Worm (Caenorhabditis elegans): Measurements from ENCODE around the gene F22B7.1.

The F22B7.1 gene

DNA sequence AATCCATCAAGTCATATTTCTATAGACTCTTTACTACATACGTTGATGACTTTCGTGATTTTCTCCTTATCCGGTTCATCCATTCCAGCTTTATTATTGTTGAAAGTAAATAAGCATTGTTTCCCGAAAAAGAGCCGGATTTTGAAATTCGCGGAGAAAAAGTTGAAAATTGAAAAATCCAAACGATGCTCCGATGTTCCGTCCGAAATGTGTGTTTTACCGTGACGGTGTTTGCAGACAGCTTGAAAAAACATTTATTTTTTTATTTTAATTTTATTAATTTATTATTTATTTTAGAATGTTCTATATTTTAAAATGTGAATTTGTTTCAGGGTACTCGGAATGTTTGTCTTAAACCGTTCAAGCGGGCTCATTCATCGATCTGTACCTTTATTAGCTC is 34.3 kb upstream of the F22B7.1 start, which contains the start of gene dnj-10 (continued):
- TF ChIP-seq lag-1 (GFP tag; IDR thresholded peaks at IDR 0.05) (no peak), madf-6 (GFP tag; IDR thresholded peaks at IDR 0.05) (peak; percentile 54), ceh-100 (GFP tag; IDR thresholded peaks at IDR 0.05) (no peak), let-607 (tag; optimal IDR thresholded peaks at IDR 0.05) (no peak), rcor-1 (GFP tag; IDR thresholded peaks at IDR 0.05) (no peak), T07F8.4 (tag; optimal IDR thresholded peaks at IDR 0.05) (no peak), xnd-1 (tag; optimal IDR thresholded peaks at IDR 0.05) (no peak), dpl-1 (GFP tag; optimal IDR thresholded peaks at IDR 0.05) (peak; percentile 47), ceh-27 (GFP tag; optimal IDR thresholded peaks at IDR 0.05) (no peak), pbrm-1 (GFP tag; IDR thresholded peaks at IDR 0.05) (0 out of 2 replicates have a peak, but pooled peaks have one; percentile 37), lin-35 (GFP tag; optimal IDR thresholded peaks at IDR 0.05) (peak in 1 of 3 experiments; percentile 79), him-1 (tag; optimal IDR thresholded peaks at IDR 0.05) (no peak), sptf-2 (GFP tag; optimal IDR thresholded peaks at IDR 0.05) (no peak), nhr-120 (GFP tag; IDR thresholded peaks at IDR 0.05) (no peak), Y56A3A.18 (GFP tag; IDR thresholded peaks at IDR 0.05) (no peak), unc-130 (GFP tag; optimal IDR thresholded peaks at IDR 0.05) (no peak), tlf-1 (GFP tag; optimal IDR thresholded peaks at IDR 0.05) (no peak), lsy-27 (tag; optimal IDR thresholded peaks at IDR 0.05; ENCODE audit: borderline replicate concordance, insufficient read depth) (no peak), dox-1 (GFP tag; IDR thresholded peaks at IDR 0.05) (no peak; the same call in 1 of the 2 replicates), aptf-3 (GFP tag; IDR thresholded peaks at IDR 0.05) (no peak), hsf-1 (GFP tag; IDR thresholded peaks at IDR 0.05) (peak; percentile 30; the same call in 1 of the 2 replicates), akir-1 (GFP tag; optimal IDR thresholded peaks at IDR 0.05) (no peak), Y53G8AR.9 (GFP tag; conservative IDR thresholded peaks at IDR 0.05) (0 out of 2 replicates have a peak, but pooled peaks have one; percentile 24), ztf-22 (GFP tag; optimal IDR thresholded peaks at IDR 0.05) (no peak), F33H1.4 (GFP tag; IDR thresholded peaks at IDR 0.05) (peak; percentile 20; the same call in 1 of the 2 replicates), nfya-2 (GFP tag; IDR thresholded peaks at IDR 0.05) (no peak), mel-28 (tag; optimal IDR thresholded peaks at IDR 0.05; ENCODE audit: borderline replicate concordance) (no peak), lin-54 (GFP tag; optimal IDR thresholded peaks at IDR 0.05) (peak; percentile 70), C17E4.6 (GFP tag; IDR thresholded peaks at IDR 0.05) (no peak), F57A8.1 (GFP tag; optimal IDR thresholded peaks at IDR 0.05) (no peak), egrh-3 (GFP tag; IDR thresholded peaks at IDR 0.05) (no peak), F37B4.10 (GFP tag; IDR thresholded peaks at IDR 0.05) (no peak), tbx-9 (tag; optimal IDR thresholded peaks at IDR 0.05; ENCODE audit: borderline replicate concordance) (no peak)

DNA sequence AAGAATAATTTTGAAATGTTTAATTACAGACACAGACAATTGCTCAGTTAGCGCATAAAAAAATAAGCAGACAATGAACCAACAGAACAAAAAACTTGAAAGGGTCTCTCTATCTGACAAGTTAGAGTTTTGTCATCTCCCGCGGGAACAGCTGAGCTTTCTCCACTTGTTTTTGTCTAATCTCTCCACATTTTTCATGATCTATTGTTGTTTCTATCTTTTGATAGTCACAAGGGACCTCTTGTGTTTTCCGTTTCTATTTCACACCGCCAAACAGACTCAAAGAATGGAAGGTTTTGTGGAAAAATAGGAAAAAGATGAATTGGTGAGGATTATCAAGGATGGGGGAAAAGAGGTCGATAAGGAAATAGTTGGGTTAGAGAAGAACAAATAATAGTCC is 28.3 kb upstream of the F22B7.1 start:
- no peak for TF ChIP-seq Y95B8A.8 (GFP tag; IDR thresholded peaks at IDR 0.05)
- no peak for TF ChIP-seq hrde-1 (tag; optimal IDR thresholded peaks at IDR 0.05; ENCODE audit: borderline replicate concordance)
- no peak for TF ChIP-seq F55B11.4 (tag; optimal IDR thresholded peaks at IDR 0.05; ENCODE audit: borderline replicate concordance, insufficient read depth)
- no peak for TF ChIP-seq cebp-2 (GFP tag; IDR thresholded peaks at IDR 0.05)
- no peak for TF ChIP-seq madf-6 (GFP tag; IDR thresholded peaks at IDR 0.05)
- no peak for TF ChIP-seq F22D6.2 (tag; optimal IDR thresholded peaks at IDR 0.05)
- no peak for TF ChIP-seq atf-7 (tag; optimal IDR thresholded peaks at IDR 0.05)
- TF ChIP-seq lin-54 (GFP tag; optimal IDR thresholded peaks at IDR 0.05): no peak
- no peak for TF ChIP-seq ceh-91 (GFP tag; IDR thresholded peaks at IDR 0.05)
- no peak for TF ChIP-seq hmg-1.2 (GFP tag; IDR thresholded peaks at IDR 0.05)
- TF ChIP-seq unc-62 (GFP tag; optimal IDR thresholded peaks at IDR 0.05): no peak
- no peak for TF ChIP-seq Y79H2A.3 (GFP tag; conservative IDR thresholded peaks at IDR 0.05)
- no peak for TF ChIP-seq athp-1 (tag; optimal IDR thresholded peaks at IDR 0.05)
- no peak for TF ChIP-seq bed-2 (GFP tag; IDR thresholded peaks at IDR 0.05)
- no peak for TF ChIP-seq ceh-27 (GFP tag; optimal IDR thresholded peaks at IDR 0.05)
- TF ChIP-seq ztf-25 (GFP tag; IDR thresholded peaks at IDR 0.05): no peak
- TF ChIP-seq mes-4 (tag; optimal IDR thresholded peaks at IDR 0.05): no peak
- no peak for TF ChIP-seq snpc-3.4 (tag; optimal IDR thresholded peaks at IDR 0.05)
- no peak for TF ChIP-seq nhr-80 (tag; optimal IDR thresholded peaks at IDR 0.05)
- TF ChIP-seq Y67H2A.10 (GFP tag; conservative IDR thresholded peaks at IDR 0.05): no peak

Data from whole organism, young adult.